Fruit fly (Drosophila melanogaster): ENCODE data around the gene Blos2.
A peak's percentile ranks its signal among the peaks of the same experiment; 100 is the strongest.

The Blos2 gene

DNA sequence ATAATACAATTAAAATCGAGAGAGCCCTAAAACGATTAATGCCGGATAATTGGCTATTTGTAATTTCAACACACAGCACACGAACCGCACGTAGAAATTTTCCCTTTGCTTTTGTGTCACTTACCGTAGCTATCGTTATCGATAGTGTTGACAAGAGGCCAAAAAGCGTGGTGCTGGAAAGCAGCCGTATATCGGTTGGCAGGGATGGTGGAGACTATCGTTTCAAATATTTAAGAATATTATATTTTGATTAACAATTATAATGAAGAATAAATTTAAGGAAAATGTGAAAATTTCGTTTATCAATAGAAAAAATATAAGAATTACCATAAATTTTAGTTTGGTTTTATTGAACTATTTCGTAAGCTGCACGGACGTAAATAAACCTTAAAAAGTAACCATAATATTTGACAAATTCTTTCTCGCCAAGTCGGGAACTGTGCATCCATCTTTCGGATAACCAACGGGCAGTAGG, 31.7 kb downstream of the Blos2 start, which contains the start of gene JIL-1 (continued):
- TF ChIP-seq CG5953 (GFP tag; IDR thresholded peaks at IDR 0.05) (peak; percentile 56), Vsx1 (GFP tag; optimal IDR thresholded peaks at IDR 0.05) (peak; percentile 19), zen2 (GFP tag; IDR thresholded peaks at IDR 0.05; ENCODE audit: partially characterized antibody) (peak; percentile 38; the same call in 2 of the 3 replicates), HHEX (GFP tag; optimal IDR thresholded peaks at IDR 0.05) (peak; percentile 20), Hsf (GFP tag; optimal IDR thresholded peaks at IDR 0.05) (peak; percentile 50), Dp (GFP tag; optimal IDR thresholded peaks at IDR 0.05) (peak; percentile 22), CG8478 (optimal IDR thresholded peaks at IDR 0.05) (no peak), aop (GFP tag; IDR thresholded peaks at IDR 0.05) (0 out of 2 replicates have a peak, but pooled peaks have one; percentile 39), dimm (GFP tag; IDR thresholded peaks at IDR 0.05) (no peak), CG7745 (tag; optimal IDR thresholded peaks at IDR 0.05) (no peak), YL-1 (GFP tag; optimal IDR thresholded peaks at IDR 0.05) (no peak), CG15011 (GFP tag; optimal IDR thresholded peaks at IDR 0.05) (no peak), gfzf (GFP tag; optimal IDR thresholded peaks at IDR 0.05) (no peak), CG14860 (GFP tag; IDR thresholded peaks at IDR 0.05; ENCODE audit: partially characterized antibody) (peak; percentile 86), CG1529 (GFP tag; optimal IDR thresholded peaks at IDR 0.05) (peak; percentile 11), zfh2 (GFP tag; optimal IDR thresholded peaks at IDR 0.05) (peak; percentile 71), Doc3 (GFP tag; IDR thresholded peaks at IDR 0.05; ENCODE audit: partially characterized antibody) (peak; percentile 69), CG2120 (GFP tag; optimal IDR thresholded peaks at IDR 0.05) (peak; percentile 85), Dll (GFP tag; IDR thresholded peaks at IDR 0.05; ENCODE audit: partially characterized antibody) (peak; percentile 85), CG10274 (GFP tag; optimal IDR thresholded peaks at IDR 0.05) (no peak), pzg (GFP tag; optimal IDR thresholded peaks at IDR 0.05) (peak; percentile 79), bab2 (GFP tag; optimal IDR thresholded peaks at IDR 0.05) (peak; percentile 48), CG4360 (GFP tag; IDR thresholded peaks at IDR 0.05) (peak; percentile 44), CG2678 (tag; optimal IDR thresholded peaks at IDR 0.05) (peak; percentile 56), klu (GFP tag; IDR thresholded peaks at IDR 0.05) (no peak), CG12236 (GFP tag; optimal IDR thresholded peaks at IDR 0.05) (no peak), Fer2 (tag; optimal IDR thresholded peaks at IDR 0.05) (no peak), Dfd (GFP tag; optimal IDR thresholded peaks at IDR 0.05) (no peak), CG12942 (GFP tag; optimal IDR thresholded peaks at IDR 0.05) (peak; percentile 60), CG10431 (GFP tag; optimal IDR thresholded peaks at IDR 0.05) (peak; percentile 4), Bdp1 (GFP tag; optimal IDR thresholded peaks at IDR 0.05) (peak; percentile 15), CG4424 (GFP tag; optimal IDR thresholded peaks at IDR 0.05) (peak; percentile 44), org-1 (GFP tag; optimal IDR thresholded peaks at IDR 0.05) (peak; percentile 15), HLH4C (GFP tag; IDR thresholded peaks at IDR 0.05; ENCODE audit: partially characterized antibody) (peak; percentile 82), CG12744 (GFP tag; optimal IDR thresholded peaks at IDR 0.05) (no peak), NC2α (GFP tag; optimal IDR thresholded peaks at IDR 0.05) (no peak), CG4707 (GFP tag; optimal IDR thresholded peaks at IDR 0.05) (peak; percentile 25), gcm2 (GFP tag; optimal IDR thresholded peaks at IDR 0.05) (no peak), toy (GFP tag; IDR thresholded peaks at IDR 0.05) (peak; percentile 43; the same call in 1 of the 2 replicates), Nf-YA (GFP tag; IDR thresholded peaks at IDR 0.05) (peak; percentile 9; the same call in 1 of the 2 replicates), H2.0 (GFP tag; IDR thresholded peaks at IDR 0.05) (peak; percentile 67), CG11504 (tag; optimal IDR thresholded peaks at IDR 0.05) (peak; percentile 61), dmrt11E (tag; optimal IDR thresholded peaks at IDR 0.05) (peak; percentile 36), Chrac-16 (GFP tag; optimal IDR thresholded peaks at IDR 0.05) (peak; percentile 63), ind (GFP tag; optimal IDR thresholded peaks at IDR 0.05) (peak; percentile 64), Dref (GFP tag; IDR thresholded peaks at IDR 0.05) (peak; percentile 84), CG6175 (GFP tag; IDR thresholded peaks at IDR 0.05) (peak; percentile 71; the same call in 2 of the 3 replicates), sima (GFP tag; optimal IDR thresholded peaks at IDR 0.05) (no peak), cato (GFP tag; optimal IDR thresholded peaks at IDR 0.05; ENCODE audit: borderline replicate concordance) (peak; percentile 21), CG10654 (GFP tag; optimal IDR thresholded peaks at IDR 0.05) (peak; percentile 28), ci (GFP tag; IDR thresholded peaks at IDR 0.05) (peak; percentile 78)
